Fruit fly (Drosophila melanogaster): ENCODE data around the gene CG17029.

Gene CG17029

dm6 chr3L:16010176-16010575 lies 33.5 kb downstream of the CG17029 start:
- TF ChIP-seq CG8301 (tag; optimal IDR thresholded peaks at IDR 0.05) (no peak), Snoo (tag; optimal IDR thresholded peaks at IDR 0.05) (no peak), CG34367 (tag; optimal IDR thresholded peaks at IDR 0.05) (no peak)

dm6 chr3L:16011319-16012210 lies 34.9 kb downstream of the CG17029 start, which contains the start of gene mib1:
TSS of gene mib1 (minus strand) at chr3L:16011812.
- TF ChIP-seq CG13204 (GFP tag; optimal IDR thresholded peaks at IDR 0.05): peak; percentile 93
- TF ChIP-seq CG34367 (tag; optimal IDR thresholded peaks at IDR 0.05): no peak
- TF ChIP-seq CG9948 (tag; optimal IDR thresholded peaks at IDR 0.05): no peak
- no peak; the same call in none of the 2 replicates for TF ChIP-seq CG32121 (GFP tag; IDR thresholded peaks at IDR 0.05)
- no peak for TF ChIP-seq CG14655 (GFP tag; optimal IDR thresholded peaks at IDR 0.05)
- TF ChIP-seq CG8159 (tag; optimal IDR thresholded peaks at IDR 0.05): no peak
- no peak for TF ChIP-seq CG10348 (GFP tag; IDR thresholded peaks at IDR 0.05)
- no peak for TF ChIP-seq Pif1A (GFP tag; optimal IDR thresholded peaks at IDR 0.05)
- peak; percentile 36 for TF ChIP-seq Snoo (tag; optimal IDR thresholded peaks at IDR 0.05)
- no peak for TF ChIP-seq CG15710 (tag; optimal IDR thresholded peaks at IDR 0.05)
- TF ChIP-seq gl (tag; optimal IDR thresholded peaks at IDR 0.05): no peak
- 0 out of 2 replicates have a peak, but pooled peaks have one; percentile 29 for TF ChIP-seq CG12605 (GFP tag; IDR thresholded peaks at IDR 0.05)
- peak; percentile 32; the same call in 1 of the 3 replicates for TF ChIP-seq CG4496 (GFP tag; IDR thresholded peaks at IDR 0.05)
- TF ChIP-seq D1 (tag; optimal IDR thresholded peaks at IDR 0.05): no peak
- TF ChIP-seq EcR (GFP tag; optimal IDR thresholded peaks at IDR 0.05): peak; percentile 27
- no peak for TF ChIP-seq CG8301 (tag; optimal IDR thresholded peaks at IDR 0.05)
- TF ChIP-seq Ets98B (GFP tag; IDR thresholded peaks at IDR 0.05): peak; percentile 26
- TF ChIP-seq rn (GFP tag; IDR thresholded peaks at IDR 0.05): 0 out of 2 replicates have a peak, but pooled peaks have one; percentile 26
- TF ChIP-seq fd96Ca (GFP tag; IDR thresholded peaks at IDR 0.05): peak; percentile 68; the same call in 1 of the 3 replicates
- peak; percentile 37 for TF ChIP-seq Pif1B (GFP tag; optimal IDR thresholded peaks at IDR 0.05)
- TF ChIP-seq CG17806 (tag; optimal IDR thresholded peaks at IDR 0.05): no peak

- TF ChIP-seq CG17806 (tag; optimal IDR thresholded peaks at IDR 0.05): no peak
- TF ChIP-seq EcR (GFP tag; optimal IDR thresholded peaks at IDR 0.05): no peak
- no peak for TF ChIP-seq gl (tag; optimal IDR thresholded peaks at IDR 0.05)
- TF ChIP-seq rn (GFP tag; IDR thresholded peaks at IDR 0.05): no peak
- 0 out of 3 replicates have a peak, but pooled peaks have one; percentile 23 for TF ChIP-seq CG4496 (GFP tag; IDR thresholded peaks at IDR 0.05)
- TF ChIP-seq CG14655 (GFP tag; optimal IDR thresholded peaks at IDR 0.05): no peak
- no peak for TF ChIP-seq fd96Ca (GFP tag; IDR thresholded peaks at IDR 0.05)
These were observed 35.8 kb downstream of the CG17029 start for dm6 chr3L:16012315-16012950.

DNA sequence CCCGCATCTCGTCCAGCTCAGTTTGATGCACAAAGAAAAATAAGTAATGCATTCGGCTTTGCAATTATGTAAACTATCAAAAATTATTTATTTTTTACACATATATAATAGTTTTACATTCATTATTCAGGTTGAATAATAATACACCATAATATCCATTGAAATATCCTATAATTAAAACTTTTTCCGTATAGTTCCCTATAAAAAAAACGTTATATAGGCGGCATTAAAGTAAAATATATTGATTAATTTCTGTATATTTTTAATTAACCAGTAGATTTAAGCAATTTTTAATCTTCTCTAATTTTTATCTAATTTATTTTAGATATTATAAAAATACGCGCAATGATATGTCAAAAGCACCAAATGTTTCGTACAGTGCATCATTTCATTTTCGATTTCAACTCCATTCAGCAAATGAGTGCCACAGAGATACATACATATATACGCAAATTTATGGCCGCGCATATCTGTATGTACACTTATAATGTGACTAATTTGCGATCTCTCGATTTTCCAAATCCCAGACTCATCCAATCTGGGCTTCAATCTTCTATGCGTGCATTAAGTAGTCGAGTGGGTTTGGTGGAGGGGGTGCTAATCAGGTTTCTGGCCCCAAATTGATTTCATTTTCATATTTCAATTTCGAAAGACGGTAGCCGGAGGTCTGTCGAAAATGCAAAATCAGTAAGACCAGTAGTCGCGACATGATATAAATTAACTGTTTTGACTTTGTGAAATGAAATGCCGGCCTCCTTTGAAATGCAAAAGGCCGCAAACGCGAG lies 36.7 kb downstream of the CG17029 start:
- peak; percentile 34 for TF ChIP-seq CG9948 (tag; optimal IDR thresholded peaks at IDR 0.05)
- TF ChIP-seq CG8159 (tag; optimal IDR thresholded peaks at IDR 0.05): peak; percentile 36
- no peak for TF ChIP-seq CG17806 (tag; optimal IDR thresholded peaks at IDR 0.05)
- no peak for TF ChIP-seq Pif1B (GFP tag; optimal IDR thresholded peaks at IDR 0.05)
- TF ChIP-seq CG14655 (GFP tag; optimal IDR thresholded peaks at IDR 0.05): peak; percentile 13

DNA sequence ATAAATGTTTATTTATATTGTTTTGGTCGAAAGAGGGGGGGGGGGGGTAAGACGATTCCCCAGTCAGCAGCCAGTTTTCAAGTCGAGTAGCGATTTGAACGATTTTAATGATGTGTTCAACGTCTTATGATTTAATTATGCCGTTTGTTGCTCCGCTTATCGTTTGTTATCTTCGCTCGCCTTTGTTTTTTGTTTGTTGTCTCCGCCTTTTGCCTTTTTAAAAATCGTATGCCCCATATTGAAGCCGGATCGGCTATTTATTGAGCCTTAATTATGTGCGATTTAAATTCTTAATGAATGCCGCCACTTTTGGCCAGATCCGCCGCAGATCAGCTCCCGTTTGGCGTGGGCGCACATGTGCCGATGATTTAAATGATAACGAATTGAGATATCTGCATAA lies 37.8 kb downstream of the CG17029 start:
- TF ChIP-seq CG12605 (GFP tag; IDR thresholded peaks at IDR 0.05): no peak
- no peak for TF ChIP-seq CG9948 (tag; optimal IDR thresholded peaks at IDR 0.05)
- TF ChIP-seq Ets98B (GFP tag; IDR thresholded peaks at IDR 0.05): no peak
- TF ChIP-seq CG32121 (GFP tag; IDR thresholded peaks at IDR 0.05): no peak
- TF ChIP-seq CG14655 (GFP tag; optimal IDR thresholded peaks at IDR 0.05): no peak
- TF ChIP-seq Snoo (tag; optimal IDR thresholded peaks at IDR 0.05): no peak
- no peak for TF ChIP-seq CG15710 (tag; optimal IDR thresholded peaks at IDR 0.05)
- TF ChIP-seq fd96Ca (GFP tag; IDR thresholded peaks at IDR 0.05): no peak
- no peak for TF ChIP-seq CG17806 (tag; optimal IDR thresholded peaks at IDR 0.05)
- TF ChIP-seq CG13204 (GFP tag; optimal IDR thresholded peaks at IDR 0.05): no peak
- no peak for TF ChIP-seq D1 (tag; optimal IDR thresholded peaks at IDR 0.05)
- no peak for TF ChIP-seq CG34367 (tag; optimal IDR thresholded peaks at IDR 0.05)
- TF ChIP-seq Pif1B (GFP tag; optimal IDR thresholded peaks at IDR 0.05): no peak

All from whole organism, pupa.